Fruit fly (Drosophila melanogaster): ENCODE measurements around the gene Pten.
A peak's percentile ranks its signal among the peaks of the same experiment; 100 is the strongest.

The Pten gene

DNA sequence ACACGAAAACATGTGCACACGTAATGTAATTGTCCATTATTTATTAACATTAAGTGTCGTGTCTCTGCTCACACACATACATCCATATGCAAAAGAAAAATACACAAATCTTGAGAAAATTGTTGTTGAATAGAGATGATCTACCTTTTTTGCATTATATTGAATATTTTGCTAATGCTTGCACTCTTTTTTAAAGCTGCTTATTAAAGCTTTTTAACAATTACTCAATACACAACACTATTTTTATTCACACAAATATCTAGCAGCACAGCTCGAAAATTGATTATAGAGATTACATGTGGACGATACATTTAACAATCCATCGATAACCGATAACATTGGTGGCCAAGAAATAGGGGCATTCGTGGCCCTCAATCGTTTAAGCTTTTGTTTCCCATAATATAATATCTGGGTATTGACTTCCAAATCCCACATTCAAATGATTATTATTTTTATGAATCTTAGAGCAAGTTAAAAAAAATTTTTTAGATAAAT is 31.3 kb upstream of the Pten start, which contains the start of gene Ufd4 (continued):
- TF ChIP-seq CG13296 (GFP tag; optimal IDR thresholded peaks at IDR 0.05) = peak; percentile 76
- no peak for TF ChIP-seq CG2678 (tag; optimal IDR thresholded peaks at IDR 0.05)
- TF ChIP-seq az2 (GFP tag; optimal IDR thresholded peaks at IDR 0.05) = peak; percentile 72
- no peak for TF ChIP-seq CG14965 (GFP tag; optimal IDR thresholded peaks at IDR 0.05; ENCODE audit: borderline replicate concordance)
- peak; percentile 84 for TF ChIP-seq cg (GFP tag; optimal IDR thresholded peaks at IDR 0.05)
- TF ChIP-seq CG2202 (tag; optimal IDR thresholded peaks at IDR 0.05) = peak; percentile 0
- no peak for TF ChIP-seq gsb-n (tag; optimal IDR thresholded peaks at IDR 0.05)
- TF ChIP-seq CG7556 (GFP tag; optimal IDR thresholded peaks at IDR 0.05) = no peak
- no peak for TF ChIP-seq CG1529 (GFP tag; optimal IDR thresholded peaks at IDR 0.05)
- TF ChIP-seq CG11723 (GFP tag; optimal IDR thresholded peaks at IDR 0.05) = no peak
- TF ChIP-seq CG17912 (GFP tag; optimal IDR thresholded peaks at IDR 0.05) = no peak
- peak; percentile 79 for TF ChIP-seq CG2120 (GFP tag; optimal IDR thresholded peaks at IDR 0.05)
- no peak; the same call in 1 of the 2 replicates for TF ChIP-seq slbo (GFP tag; IDR thresholded peaks at IDR 0.05)
- TF ChIP-seq twi (tag; optimal IDR thresholded peaks at IDR 0.05) = no peak
- TF ChIP-seq CG17186 (GFP tag; optimal IDR thresholded peaks at IDR 0.05) = no peak
- no peak for TF ChIP-seq cwo (GFP tag; optimal IDR thresholded peaks at IDR 0.05)
- peak; percentile 50 for TF ChIP-seq CG18764 (GFP tag; optimal IDR thresholded peaks at IDR 0.05)
- peak; percentile 23 for TF ChIP-seq eyg (GFP tag; optimal IDR thresholded peaks at IDR 0.05)
- no peak for TF ChIP-seq ab (GFP tag; optimal IDR thresholded peaks at IDR 0.05)
- peak in 1 of 3 experiments; percentile 66 for TF ChIP-seq lola (GFP tag; optimal IDR thresholded peaks at IDR 0.05)
- no peak for TF ChIP-seq CG5180 (GFP tag; optimal IDR thresholded peaks at IDR 0.05)
- TF ChIP-seq jing (GFP tag; optimal IDR thresholded peaks at IDR 0.05) = no peak
- TF ChIP-seq Awh (GFP tag; IDR thresholded peaks at IDR 0.05) = no peak
- TF ChIP-seq Myb (GFP tag; optimal IDR thresholded peaks at IDR 0.05) = peak; percentile 21
- no peak for TF ChIP-seq CG32772 (GFP tag; IDR thresholded peaks at IDR 0.05)
- no peak for TF ChIP-seq chinmo (GFP tag; IDR thresholded peaks at IDR 0.05; ENCODE audit: partially characterized antibody)
- peak; percentile 65 for TF ChIP-seq CG8924 (tag; optimal IDR thresholded peaks at IDR 0.05)
- TF ChIP-seq CG14667 (GFP tag; IDR thresholded peaks at IDR 0.05) = no peak
- no peak for TF ChIP-seq Hmr (GFP tag; optimal IDR thresholded peaks at IDR 0.05)
- TF ChIP-seq CG15514 (GFP tag; optimal IDR thresholded peaks at IDR 0.05) = no peak
- TF ChIP-seq CG3281 (GFP tag; optimal IDR thresholded peaks at IDR 0.05) = no peak
- peak; percentile 75; the same call in 2 of the 3 replicates for TF ChIP-seq zfh1 (GFP tag; IDR thresholded peaks at IDR 0.05)
- TF ChIP-seq CG12155 (GFP tag; optimal IDR thresholded peaks at IDR 0.05) = peak; percentile 57
- TF ChIP-seq Chrac-16 (GFP tag; optimal IDR thresholded peaks at IDR 0.05) = peak; percentile 55
- TF ChIP-seq bigmax (GFP tag; optimal IDR thresholded peaks at IDR 0.05) = no peak
- TF ChIP-seq CG18262 (tag; optimal IDR thresholded peaks at IDR 0.05) = no peak
- peak; percentile 19 for TF ChIP-seq CG18011 (GFP tag; optimal IDR thresholded peaks at IDR 0.05)
- TF ChIP-seq wdn (GFP tag; IDR thresholded peaks at IDR 0.05) = 0 out of 2 replicates have a peak, but pooled peaks have one; percentile 41
- peak; percentile 23 for TF ChIP-seq CG7786 (GFP tag; optimal IDR thresholded peaks at IDR 0.05)
- no peak for TF ChIP-seq CG12236 (GFP tag; optimal IDR thresholded peaks at IDR 0.05)
- TF ChIP-seq CG13287 (GFP tag; IDR thresholded peaks at IDR 0.05; ENCODE audit: partially characterized antibody) = peak; percentile 60; the same call in 1 of the 2 replicates
- TF ChIP-seq ci (GFP tag; IDR thresholded peaks at IDR 0.05) = no peak; the same call in 2 of the 3 replicates
- TF ChIP-seq run (tag; optimal IDR thresholded peaks at IDR 0.05) = peak; percentile 1
- TF ChIP-seq CG7271 (tag; optimal IDR thresholded peaks at IDR 0.05) = peak; percentile 45
- no peak for TF ChIP-seq Blimp-1 (GFP tag; optimal IDR thresholded peaks at IDR 0.05)
- TF ChIP-seq Oaz (GFP tag; IDR thresholded peaks at IDR 0.05) = no peak
- TF ChIP-seq amos (GFP tag; IDR thresholded peaks at IDR 0.05; ENCODE audit: partially characterized antibody) = no peak; the same call in 1 of the 2 replicates
- peak; percentile 11 for TF ChIP-seq CG31388 (GFP tag; optimal IDR thresholded peaks at IDR 0.05)
- TF ChIP-seq CG11456 (GFP tag; IDR thresholded peaks at IDR 0.05) = no peak
